Fruit fly (Drosophila melanogaster) whole organism, pupa: ENCODE results near the gene JIL-1.
"Not testable (repeated sequence)": the region's sequence is repeated elsewhere in the genome, so short reads cannot be mapped to it uniquely, and the experiment has no call there.

ENCODE experiments used
- CG10348 ChIP-seq: fragments of 200-800 bp; sonication (Bioruptor generic); IDR thresholded peaks from 2 replicates; pipeline ENCODE4 v1.3.6; 2022; ENCODE audit warnings: missing biosample characterization, missing genetic modification characterization
- CG12605 ChIP-seq: fragments of 200-800 bp; sonication (Bioruptor generic); IDR thresholded peaks from 2 replicates; pipeline ENCODE4 v1.3.6; 2022; ENCODE audit warnings: missing biosample characterization, missing genetic modification characterization
- CG13204 ChIP-seq: fragments of 200-800 bp; sonication (Bioruptor generic); optimal IDR thresholded peaks from 2 replicates; lab custom pipeline; 2018; ENCODE audit warnings: missing biosample characterization, mild to moderate bottlenecking, missing genetic modification characterization, moderate library complexity
- CG14655 ChIP-seq: fragments of 200-800 bp; sonication (Bioruptor generic); optimal IDR thresholded peaks from 3 replicates; lab custom pipeline; 2017; ENCODE audit warnings: mild to moderate bottlenecking, missing biosample characterization, missing genetic modification reagents, missing genetic modification characterization
- CG15710 ChIP-seq: fragments of 200-800 bp; sonication (Bioruptor generic); optimal IDR thresholded peaks from 2 replicates; lab custom pipeline; 2018; ENCODE audit warnings: missing biosample characterization, mild to moderate bottlenecking, missing genetic modification characterization, moderate library complexity
- CG17806 ChIP-seq: fragments of 200-800 bp; sonication (Bioruptor generic); optimal IDR thresholded peaks from 2 replicates; lab custom pipeline; 2018; ENCODE audit warnings: missing biosample characterization, mild to moderate bottlenecking, missing genetic modification characterization, moderate library complexity
- CG32121 ChIP-seq: fragments of 200-800 bp; sonication (Bioruptor generic); IDR thresholded peaks from 2 replicates; pipeline ENCODE4 v1.3.6; 2022; ENCODE audit warnings: missing biosample characterization, missing genetic modification characterization
- CG34367 ChIP-seq: fragments of 200-800 bp; sonication (Bioruptor generic); optimal IDR thresholded peaks from 2 replicates; lab custom pipeline; 2018; ENCODE audit warnings: missing biosample characterization, mild to moderate bottlenecking, missing genetic modification characterization
- CG4496 ChIP-seq: fragments of 200-800 bp; sonication (Bioruptor generic); IDR thresholded peaks from 3 replicates; pipeline ENCODE4 v1.3.6; 2022; ENCODE audit warnings: missing biosample characterization, missing genetic modification characterization
- CG8159 ChIP-seq: fragments of 200-800 bp; sonication (Bioruptor generic); optimal IDR thresholded peaks from 3 replicates; lab custom pipeline; 2018; ENCODE audit warnings: missing biosample characterization, mild to moderate bottlenecking, missing genetic modification characterization, moderate library complexity
- CG8301 ChIP-seq: fragments of 200-800 bp; sonication (Bioruptor generic); optimal IDR thresholded peaks from 2 replicates; lab custom pipeline; 2018; ENCODE audit warnings: missing biosample characterization, mild to moderate bottlenecking, missing genetic modification characterization
- CG9948 ChIP-seq: fragments of 200-800 bp; sonication (Bioruptor generic); optimal IDR thresholded peaks from 2 replicates; lab custom pipeline; 2018; ENCODE audit warnings: missing biosample characterization, mild to moderate bottlenecking, missing genetic modification characterization, moderate library complexity
- D1 ChIP-seq: fragments of 200-800 bp; sonication (Bioruptor generic); optimal IDR thresholded peaks from 2 replicates; lab custom pipeline; 2018; ENCODE audit warnings: missing biosample characterization, mild to moderate bottlenecking, missing genetic modification characterization, moderate library complexity
- EcR ChIP-seq: fragments of 200-800 bp; sonication (Bioruptor generic); optimal IDR thresholded peaks from 3 replicates; lab custom pipeline; 2019; ENCODE audit warnings: missing biosample characterization, missing genetic modification characterization, mild to moderate bottlenecking, moderate library complexity, missing genetic modification reagents
- Ets98B ChIP-seq: fragments of 200-800 bp; sonication (Bioruptor generic); IDR thresholded peaks from 2 replicates; pipeline ENCODE4 v1.3.6; 2022; ENCODE audit warnings: missing biosample characterization, missing genetic modification characterization
- Pif1A ChIP-seq: fragments of 200-800 bp; sonication (Bioruptor generic); optimal IDR thresholded peaks from 3 replicates; lab custom pipeline; 2016; ENCODE audit warnings: missing biosample characterization, missing genetic modification characterization
- Pif1B ChIP-seq: fragments of 200-800 bp; sonication (Bioruptor generic); optimal IDR thresholded peaks from 3 replicates; lab custom pipeline; 2016; ENCODE audit warnings: missing biosample characterization, missing genetic modification characterization
- Snoo ChIP-seq: fragments of 200-800 bp; sonication (Bioruptor generic); optimal IDR thresholded peaks from 3 replicates; lab custom pipeline; 2017; ENCODE audit warnings: missing biosample characterization, mild to moderate bottlenecking, missing genetic modification characterization, inconsistent platforms
- fd96Ca ChIP-seq: fragments of 200-800 bp; sonication (Bioruptor generic); IDR thresholded peaks from 3 replicates; pipeline ENCODE4 v1.3.6; 2022; ENCODE audit warnings: missing biosample characterization, missing genetic modification characterization
- gl ChIP-seq: fragments of 200-800 bp; sonication (Bioruptor generic); optimal IDR thresholded peaks from 2 replicates; lab custom pipeline; 2018; ENCODE audit warnings: missing biosample characterization, mild to moderate bottlenecking, missing genetic modification characterization
- rn ChIP-seq: fragments of 200-800 bp; sonication (Bioruptor generic); IDR thresholded peaks from 2 replicates; pipeline ENCODE4 v1.3.6; 2022; ENCODE audit warnings: missing biosample characterization, missing genetic modification characterization

The JIL-1 gene

dm6 chr3L:11093046-11093520, at the start of gene JIL-1:
Gene JIL-1 (minus strand): TSS chr3L:11093193.
- TF ChIP-seq CG4496 (GFP tag; lab: Robert Waterston, UW) (peak; percentile 50; the same call in 2 of the 3 replicates), CG32121 (GFP tag; lab: Robert Waterston, UW) (peak; percentile 38; the same call in 1 of the 2 replicates), rn (GFP tag; lab: Robert Waterston, UW) (0 out of 2 replicates have a peak, but pooled peaks have one; percentile 10), Pif1B (GFP tag; lab: Kevin White, UChicago) (peak; percentile 44), CG14655 (GFP tag; lab: Kevin White, UChicago) (peak; percentile 21), CG12605 (no peak), gl (no peak), Pif1A (GFP tag; lab: Kevin White, UChicago) (peak; percentile 44), Snoo (tag; lab: Kevin White, UChicago) (peak; percentile 20), CG17806 (peak; percentile 14), CG8301 (peak; percentile 5), CG10348 (GFP tag; lab: Robert Waterston, UW) (no peak), D1 (peak; percentile 57), CG15710 (tag; lab: Kevin White, UChicago) (peak; percentile 42), CG34367 (tag; lab: Kevin White, UChicago) (no peak), CG9948 (tag; lab: Kevin White, UChicago) (no peak), CG8159 (tag; lab: Kevin White, UChicago) (peak; percentile 41), Ets98B (GFP tag; lab: Robert Waterston, UW) (peak; percentile 77), CG13204 (GFP tag; lab: Kevin White, UChicago) (no peak), fd96Ca (GFP tag; lab: Robert Waterston, UW) (peak; percentile 69), EcR (no peak)

- TF ChIP-seq D1 (no peak), CG14655 (GFP tag; lab: Kevin White, UChicago) (no peak), Pif1A (GFP tag; lab: Kevin White, UChicago) (no peak), CG9948 (tag; lab: Kevin White, UChicago) (no peak), fd96Ca (GFP tag; lab: Robert Waterston, UW) (peak; percentile 65; the same call in 2 of the 3 replicates), Ets98B (GFP tag; lab: Robert Waterston, UW) (peak; percentile 45; the same call in 1 of the 2 replicates), CG4496 (GFP tag; lab: Robert Waterston, UW) (no peak), CG17806 (no peak), Pif1B (GFP tag; lab: Kevin White, UChicago) (no peak), EcR (no peak), rn (GFP tag; lab: Robert Waterston, UW) (no peak)
Measured at dm6 chr3L:11138862-11139261, 45.9 kb upstream of the JIL-1 start.

- TF ChIP-seq Ets98B (GFP tag; lab: Robert Waterston, UW) (no peak), CG34367 (tag; lab: Kevin White, UChicago) (peak; percentile 59), EcR (peak; percentile 72), rn (GFP tag; lab: Robert Waterston, UW) (no peak), CG13204 (GFP tag; lab: Kevin White, UChicago) (peak; percentile 63), CG15710 (tag; lab: Kevin White, UChicago) (peak; percentile 33)
Measured at dm6 chr3L:11136349-11136748, 43.4 kb upstream of the JIL-1 start.

DNA sequence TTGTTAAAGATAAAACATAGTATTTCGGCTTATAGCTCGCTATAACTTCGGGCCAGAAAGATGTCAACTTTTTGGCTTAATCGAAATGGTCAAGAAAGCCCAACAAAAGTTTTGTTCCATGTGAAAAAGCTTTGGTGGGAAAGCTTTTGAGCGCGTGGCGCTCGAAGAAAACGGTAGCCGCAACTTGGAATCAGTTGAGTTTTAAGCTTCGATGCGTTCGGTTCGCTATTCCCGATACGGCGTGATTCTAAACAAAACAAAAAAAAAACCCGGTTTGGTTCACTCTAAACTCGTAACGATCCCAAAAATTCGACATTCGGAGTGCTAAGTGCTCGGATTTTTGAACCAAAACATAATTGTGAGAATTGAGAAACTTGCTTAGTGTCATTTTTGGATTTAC, 42.9 kb upstream of the JIL-1 start, which contains the start of gene IRSp53:
TSS of gene IRSp53 (plus strand) at position 204 of the 400 bp plus-strand sequence.
- TF ChIP-seq CG4496 (GFP tag; lab: Robert Waterston, UW): peak; percentile 18; the same call in 1 of the 3 replicates
- no peak for TF ChIP-seq rn (GFP tag; lab: Robert Waterston, UW)
- TF ChIP-seq CG8159 (tag; lab: Kevin White, UChicago): peak; percentile 57
- TF ChIP-seq CG15710 (tag; lab: Kevin White, UChicago): no peak
- peak; percentile 43; the same call in 1 of the 2 replicates for TF ChIP-seq Ets98B (GFP tag; lab: Robert Waterston, UW)
- TF ChIP-seq CG12605: 0 out of 2 replicates have a peak, but pooled peaks have one; percentile 11

dm6 chr3L:11134886-11135285, 41.9 kb upstream of the JIL-1 start, which contains the start of gene CG14143:
Gene CG14143 (plus strand): TSS chr3L:11134987.
- TF ChIP-seq CG4496 (GFP tag; lab: Robert Waterston, UW); CG14655 (GFP tag; lab: Kevin White, UChicago); CG10348 (GFP tag; lab: Robert Waterston, UW): not testable (repeated sequence)
- TF ChIP-seq, all 21 proteins: peak for 0; not testable (repeated sequence) for 21

DNA sequence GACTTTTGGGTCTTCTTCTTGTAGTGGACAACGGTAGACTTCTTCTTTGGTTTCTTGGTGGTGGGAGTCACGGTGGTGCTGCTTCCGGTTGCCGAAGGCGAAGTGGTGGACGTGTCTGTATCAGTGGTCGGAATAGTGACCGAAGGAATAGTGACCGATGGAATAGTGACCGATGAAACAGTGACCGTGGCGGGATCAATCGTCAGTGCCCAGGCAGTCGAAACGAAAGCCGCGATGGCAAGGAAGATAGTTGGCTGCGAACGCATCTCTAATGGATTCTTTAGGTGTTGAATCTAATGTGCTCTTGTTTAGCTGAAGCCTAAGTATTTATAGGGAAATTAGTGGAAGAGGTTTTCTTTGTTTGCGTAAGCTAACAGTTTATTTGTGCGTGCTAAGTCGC, 39.1 kb upstream of the JIL-1 start, which contains the start of gene CG32074:
TSS of gene CG32074 (minus strand) at position 268 of the 400 bp plus-strand sequence.
- TF ChIP-seq Pif1A (GFP tag; lab: Kevin White, UChicago); CG10348 (GFP tag; lab: Robert Waterston, UW); CG34367 (tag; lab: Kevin White, UChicago): not testable (repeated sequence)

- TF ChIP-seq CG17806 (no peak), CG8301 (no peak), D1 (no peak), CG10348 (GFP tag; lab: Robert Waterston, UW) (no peak), Snoo (tag; lab: Kevin White, UChicago) (no peak), fd96Ca (GFP tag; lab: Robert Waterston, UW) (no peak), CG9948 (tag; lab: Kevin White, UChicago) (no peak), Pif1B (GFP tag; lab: Kevin White, UChicago) (no peak)
Measured at dm6 chr3L:11130535-11130934, 37.5 kb upstream of the JIL-1 start, which contains the start of gene nol. Gene nol (plus strand): TSS chr3L:11130835.
